Worm (Caenorhabditis elegans): Measurements from ENCODE around the gene C33A11.2.

- no peak for TF ChIP-seq lin-13 (tag; optimal IDR thresholded peaks at IDR 0.05)
- no peak for TF ChIP-seq nhr-12 (tag; optimal IDR thresholded peaks at IDR 0.05)
- TF ChIP-seq nhr-28 (tag; optimal IDR thresholded peaks at IDR 0.05), result no peak
- no peak for TF ChIP-seq elt-1 (tag; optimal IDR thresholded peaks at IDR 0.05; ENCODE audit: borderline replicate concordance, insufficient read depth)
- TF ChIP-seq nhr-76 (tag; optimal IDR thresholded peaks at IDR 0.05), result no peak
- TF ChIP-seq sem-2 (GFP tag; optimal IDR thresholded peaks at IDR 0.05), result no peak
- no peak for TF ChIP-seq ztf-11 (tag; optimal IDR thresholded peaks at IDR 0.05)
- TF ChIP-seq ceh-83 (GFP tag; optimal IDR thresholded peaks at IDR 0.05), result no peak
- TF ChIP-seq lsy-2 (tag; optimal IDR thresholded peaks at IDR 0.05), result no peak
- no peak for TF ChIP-seq unc-39 (tag; optimal IDR thresholded peaks at IDR 0.05)
These were observed 37.4 kb upstream of the C33A11.2 start for ce11 chrX:15328343-15328742.
